Fruit fly (Drosophila melanogaster): ENCODE measurements around the gene Desat1.
"Not testable (repeated sequence)": the region's sequence is repeated elsewhere in the genome, so short reads cannot be mapped to it uniquely, and the experiment has no call there.

Gene Desat1

dm6 chr3R:12454492-12454891, 15.1 kb downstream of the Desat1 start:
- no peak for TF ChIP-seq ey (GFP tag; optimal IDR thresholded peaks at IDR 0.05)
- TF ChIP-seq N (GFP tag; optimal IDR thresholded peaks at IDR 0.05): no peak
- no peak for TF ChIP-seq CG32264 (GFP tag; optimal IDR thresholded peaks at IDR 0.05)
- TF ChIP-seq foxo (GFP tag; optimal IDR thresholded peaks at IDR 0.05): no peak

- TF ChIP-seq CG32264 (GFP tag; optimal IDR thresholded peaks at IDR 0.05) (no peak), br (GFP tag; optimal IDR thresholded peaks at IDR 0.05) (no peak), usp (GFP tag; optimal IDR thresholded peaks at IDR 0.05) (no peak), Rel (GFP tag; optimal IDR thresholded peaks at IDR 0.05) (no peak), Rel (tag; optimal IDR thresholded peaks at IDR 0.05) (no peak), Dfd (GFP tag; optimal IDR thresholded peaks at IDR 0.05) (no peak), ey (GFP tag; optimal IDR thresholded peaks at IDR 0.05) (no peak), Hnf4 (GFP tag; optimal IDR thresholded peaks at IDR 0.05) (no peak), Hr78 (GFP tag; optimal IDR thresholded peaks at IDR 0.05) (no peak), jim (GFP tag; optimal IDR thresholded peaks at IDR 0.05) (no peak), tai (GFP tag; optimal IDR thresholded peaks at IDR 0.05) (no peak), sage (GFP tag; optimal IDR thresholded peaks at IDR 0.05) (no peak), Jra (GFP tag; optimal IDR thresholded peaks at IDR 0.05) (no peak), GATAd (GFP tag; optimal IDR thresholded peaks at IDR 0.05) (no peak), foxo (GFP tag; optimal IDR thresholded peaks at IDR 0.05) (no peak), pan (optimal IDR thresholded peaks at IDR 0.05) (no peak), rgr (GFP tag; optimal IDR thresholded peaks at IDR 0.05) (no peak)
Observed at dm6 chr3R:12456370-12456940, 17.1 kb downstream of the Desat1 start, which contains the start of gene trus. Gene trus, plus strand, starts transcription at chr3R:12456573.

- TF ChIP-seq brk (GFP tag; optimal IDR thresholded peaks at IDR 0.05): no peak
- TF ChIP-seq Myc (optimal IDR thresholded peaks at IDR 0.05): peak; percentile 23
- no peak for TF ChIP-seq sv (GFP tag; optimal IDR thresholded peaks at IDR 0.05)
- TF ChIP-seq Rel (GFP tag; optimal IDR thresholded peaks at IDR 0.05): no peak
- TF ChIP-seq Rel (tag; optimal IDR thresholded peaks at IDR 0.05): peak; percentile 11
- TF ChIP-seq pan (optimal IDR thresholded peaks at IDR 0.05): no peak
- TF ChIP-seq psq (GFP tag; optimal IDR thresholded peaks at IDR 0.05): peak; percentile 91
- no peak for TF ChIP-seq Hr78 (GFP tag; optimal IDR thresholded peaks at IDR 0.05)
- no peak for TF ChIP-seq CG9705 (GFP tag; optimal IDR thresholded peaks at IDR 0.05)
Observed at dm6 chr3R:12459879-12460522, 20.6 kb downstream of the Desat1 start, which contains the start of the genes CG5961 and Polr3C. Gene CG5961, minus strand, starts transcription at chr3R:12460294. Gene Polr3C, plus strand, starts transcription at chr3R:12460414.

dm6 chr3R:12465198-12465597, 25.8 kb downstream of the Desat1 start, which contains the start of gene CG5608:
Gene CG5608, minus strand, starts transcription at chr3R:12465298.
- TF ChIP-seq Hr78 (GFP tag; optimal IDR thresholded peaks at IDR 0.05); pan (optimal IDR thresholded peaks at IDR 0.05); tai (GFP tag; optimal IDR thresholded peaks at IDR 0.05): not testable (repeated sequence)

dm6 chr3R:12467675-12468074, 28.3 kb downstream of the Desat1 start, which contains the start of gene Hsp70Ba:
Gene Hsp70Ba, minus strand, starts transcription at chr3R:12467776.
- TF ChIP-seq ey, rgr, jim (GFP tag; optimal IDR thresholded peaks at IDR 0.05): not testable (repeated sequence)

All from whole organism, wandering third instar larva.